Fruit fly (Drosophila melanogaster) Kc167 (cell line): ENCODE measurements around the gene dati.

ENCODE experiments used
- Myc ChIP-seq: fragments of >200 bp; optimal IDR thresholded peaks from 2 replicates; lab custom pipeline; 2017; ENCODE audit warnings: missing external identifiers
- Sin3A ChIP-seq: fragments of >200 bp; optimal IDR thresholded peaks from 2 replicates; lab custom pipeline; 2018; ENCODE audit warnings: missing external identifiers
- h ChIP-seq: fragments of >200 bp; optimal IDR thresholded peaks from 3 replicates; lab custom pipeline; 2018; ENCODE audit warnings: missing external identifiers
- insv ChIP-seq: fragments of >200 bp; optimal IDR thresholded peaks from 3 replicates; lab custom pipeline; 2018; ENCODE audit warnings: missing external identifiers
- psq ChIP-seq: fragments of >200 bp; optimal IDR thresholded peaks from 2 replicates; lab custom pipeline; 2017; ENCODE audit warnings: missing external identifiers
- ttk ChIP-seq: sonication (Bioruptor generic); optimal IDR thresholded peaks from 2 replicates; lab custom pipeline; 2017; ENCODE audit warnings: missing external identifiers

The dati gene

DNA sequence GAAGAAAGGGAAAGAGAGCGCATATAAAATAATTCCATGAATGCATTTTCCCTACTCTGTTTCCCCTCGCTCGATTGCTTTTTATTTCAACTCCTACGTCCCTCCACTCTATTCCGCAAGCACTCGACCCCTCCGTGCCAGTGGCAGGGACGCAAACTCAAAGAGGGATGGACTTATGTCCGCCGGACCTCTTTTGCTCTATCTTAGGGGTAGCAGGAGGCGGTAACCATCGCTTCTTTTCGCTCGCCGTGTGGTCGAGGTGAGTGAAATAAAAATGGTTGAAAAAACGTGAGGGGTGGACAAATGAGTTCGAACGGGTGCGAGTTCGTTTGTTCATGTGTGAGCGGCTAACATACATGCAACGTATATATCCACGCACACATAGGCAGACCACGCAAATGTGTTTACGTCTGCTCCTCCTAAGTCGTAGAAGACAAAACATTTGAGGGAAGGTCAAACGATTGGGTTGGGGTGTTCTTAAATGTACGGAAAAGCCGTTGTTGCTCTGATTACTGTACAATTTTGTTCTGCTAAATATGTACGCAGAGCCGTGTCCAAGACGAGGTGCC lies 10.1 kb downstream of the dati start:
- TF ChIP-seq Myc (no peak), insv (lab: Kevin White, UChicago) (no peak), h (lab: Kevin White, UChicago) (no peak), psq (lab: Kevin White, UChicago) (no peak), ttk (lab: Kevin White, UChicago) (no peak), Sin3A (lab: Kevin White, UChicago) (no peak)

dm6 chr4:384546-384945 lies 10.9 kb downstream of the dati start:
- no peak for TF ChIP-seq h (lab: Kevin White, UChicago)

- TF ChIP-seq Myc (no peak), ttk (lab: Kevin White, UChicago) (no peak)
These were observed 14.9 kb downstream of the dati start for dm6 chr4:380462-380861.

dm6 chr4:379142-379541 lies 16.3 kb downstream of the dati start:
- no peak for TF ChIP-seq h (lab: Kevin White, UChicago)
- TF ChIP-seq insv (lab: Kevin White, UChicago), result no peak
- TF ChIP-seq Myc, result no peak
- TF ChIP-seq psq (lab: Kevin White, UChicago), result no peak
- no peak for TF ChIP-seq Sin3A (lab: Kevin White, UChicago)
- no peak for TF ChIP-seq ttk (lab: Kevin White, UChicago)

- TF ChIP-seq ttk (lab: Kevin White, UChicago) (no peak), Myc (no peak), Sin3A (lab: Kevin White, UChicago) (no peak), h (lab: Kevin White, UChicago) (no peak), insv (lab: Kevin White, UChicago) (no peak)
These were observed 35.6 kb downstream of the dati start, which contains the start of gene Hcf for dm6 chr4:359759-360290. Gene Hcf, plus strand, starts transcription at chr4:359938.

DNA sequence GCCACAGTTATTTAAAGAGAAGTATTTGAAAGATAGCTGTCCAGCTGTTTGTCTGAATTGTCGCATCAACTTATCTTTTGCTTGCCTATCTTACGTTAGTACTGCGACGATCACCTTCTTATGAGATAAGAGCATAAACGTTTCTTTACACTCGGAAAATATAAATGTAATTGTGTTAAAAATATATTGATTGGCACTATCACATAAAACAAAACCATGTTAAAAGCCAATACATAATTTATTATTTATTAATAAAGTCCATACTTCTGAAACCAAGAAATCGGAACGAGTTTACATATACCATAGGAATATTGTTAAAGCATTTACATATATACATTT lies 36.5 kb downstream of the dati start:
- TF ChIP-seq Sin3A (lab: Kevin White, UChicago) (no peak), insv (lab: Kevin White, UChicago) (no peak), Myc (no peak), psq (lab: Kevin White, UChicago) (no peak), h (lab: Kevin White, UChicago) (no peak), ttk (lab: Kevin White, UChicago) (no peak)

dm6 chr4:358093-358929 lies 37.1 kb downstream of the dati start, which contains the start of gene PMCA:
Gene PMCA, minus strand, starts transcription at chr4:358917.
- TF ChIP-seq Myc (no peak), ttk (lab: Kevin White, UChicago) (no peak), insv (lab: Kevin White, UChicago) (no peak), h (lab: Kevin White, UChicago) (no peak), Sin3A (lab: Kevin White, UChicago) (no peak), psq (lab: Kevin White, UChicago) (no peak)

DNA sequence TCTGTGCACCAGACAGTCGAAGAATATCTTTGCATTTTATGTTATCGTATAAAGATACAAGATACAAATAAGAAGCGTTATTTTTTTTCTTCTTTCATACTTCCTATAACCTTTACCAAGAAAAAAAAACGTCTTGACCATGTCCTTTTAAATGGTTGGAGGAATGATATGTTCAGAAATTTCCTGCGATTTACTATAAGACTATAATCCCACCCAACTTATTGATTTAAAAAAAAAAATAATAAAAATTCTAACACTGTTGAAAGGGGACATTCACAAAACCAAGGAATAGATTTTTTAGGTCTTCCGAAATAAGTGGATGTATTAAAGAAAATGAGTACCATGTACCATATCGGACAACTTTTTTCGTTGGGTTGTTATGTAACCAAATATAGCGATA lies 59.4 kb downstream of the dati start:
- no peak for TF ChIP-seq Myc
- TF ChIP-seq h (lab: Kevin White, UChicago), result no peak
- no peak for TF ChIP-seq ttk (lab: Kevin White, UChicago)
- TF ChIP-seq insv (lab: Kevin White, UChicago), result no peak
- no peak for TF ChIP-seq Sin3A (lab: Kevin White, UChicago)
- TF ChIP-seq psq (lab: Kevin White, UChicago), result no peak

- no peak for TF ChIP-seq psq (lab: Kevin White, UChicago)
- TF ChIP-seq ttk (lab: Kevin White, UChicago), result no peak
- no peak for TF ChIP-seq h (lab: Kevin White, UChicago)
- TF ChIP-seq Sin3A (lab: Kevin White, UChicago), result no peak
- TF ChIP-seq Myc, result no peak
- TF ChIP-seq insv (lab: Kevin White, UChicago), result no peak
These were observed 63.1 kb downstream of the dati start for dm6 chr4:332268-332667.

DNA sequence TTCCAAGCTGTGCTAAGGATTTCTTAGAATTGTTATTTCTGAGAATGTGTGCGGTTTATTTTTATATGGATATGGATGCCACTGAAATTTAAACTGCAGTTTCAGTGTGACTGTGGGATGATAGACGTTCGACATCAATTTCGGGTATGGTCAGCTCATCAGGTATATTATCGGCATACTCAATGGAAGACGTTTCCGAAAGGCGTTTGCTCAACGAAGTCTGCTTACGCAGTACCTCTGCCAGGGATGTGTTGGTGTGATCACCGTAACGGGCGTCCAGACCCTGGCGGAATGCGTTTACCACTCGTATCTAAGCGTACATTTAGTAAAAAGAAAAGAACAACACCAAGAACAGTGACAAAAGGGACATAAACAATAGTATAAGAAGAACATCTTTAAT lies 66.3 kb downstream of the dati start:
- TF ChIP-seq psq (lab: Kevin White, UChicago) (no peak), insv (lab: Kevin White, UChicago) (no peak), h (lab: Kevin White, UChicago) (no peak), Sin3A (lab: Kevin White, UChicago) (no peak), ttk (lab: Kevin White, UChicago) (no peak), Myc (no peak)
